Worm (Caenorhabditis elegans): ENCODE data around the gene ZK666.2.
"Not testable (repeated sequence)": the region's sequence is repeated elsewhere in the genome, so short reads cannot be mapped to it uniquely, and the experiment has no call there.

- TF ChIP-seq mab-5, hlh-1, nhr-2, nhr-237 (tag; optimal IDR thresholded peaks at IDR 0.05): not testable (repeated sequence)
Observed at ce11 chrII:10493034-10493433, 21.3 kb upstream of the ZK666.2 start, which contains the start of gene ZK666.8.

Measured in whole organism, mixed stage, embryonic.